Worm (Caenorhabditis elegans): ENCODE data around the gene C32D5.7.
A peak's percentile ranks its signal among the peaks of the same experiment; 100 is the strongest.

C32D5.7 gene

DNA sequence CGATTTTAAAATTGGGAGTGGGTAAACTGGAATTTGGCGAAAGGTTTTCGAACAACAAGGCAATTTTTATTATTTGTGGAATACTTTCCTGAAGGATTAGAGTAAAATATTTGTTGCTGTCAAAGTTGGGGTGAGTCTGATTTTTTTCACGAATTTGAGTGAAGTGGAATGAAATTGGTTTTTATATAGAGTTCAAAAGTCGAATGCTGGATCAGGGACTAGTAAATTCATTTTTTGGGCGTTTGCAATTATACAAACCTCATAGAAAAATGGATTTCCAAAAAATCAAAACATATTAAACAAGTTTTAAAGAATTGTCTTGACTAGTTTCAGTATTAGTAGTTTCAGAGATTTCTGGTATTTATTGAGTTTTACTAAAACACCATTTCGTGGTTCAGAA is at the start of gene C32D5.7:
TSS of gene C32D5.7 (minus strand) at position 101 of the 400 bp plus-strand sequence.
- TF ChIP-seq nhr-25 (tag; optimal IDR thresholded peaks at IDR 0.05), result no peak
- no peak for TF ChIP-seq sea-2 (GFP tag; optimal IDR thresholded peaks at IDR 0.05)
- no peak for TF ChIP-seq fkh-2 (tag; optimal IDR thresholded peaks at IDR 0.05)
- no peak for TF ChIP-seq ceh-28 (tag; optimal IDR thresholded peaks at IDR 0.05)
- no peak for TF ChIP-seq ama-1 (optimal IDR thresholded peaks at IDR 0.05)

DNA sequence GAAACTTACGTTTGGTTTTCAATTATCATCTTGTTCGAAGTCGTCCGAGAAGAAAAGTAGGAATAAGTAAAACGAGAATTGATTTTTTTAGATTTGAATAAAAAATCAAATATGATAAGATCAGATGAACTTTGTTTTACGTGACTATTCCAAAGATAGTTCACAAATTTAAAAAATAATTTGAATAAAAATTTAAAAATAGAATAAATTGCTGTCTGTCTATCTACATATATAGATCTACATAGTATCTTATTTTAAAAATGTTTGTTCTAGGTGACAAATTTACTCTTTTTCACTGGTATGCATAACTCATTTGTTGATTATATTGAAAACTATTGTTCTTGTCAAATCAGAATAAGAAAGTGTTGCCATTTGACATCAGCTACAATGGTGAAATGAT is 48.1 kb upstream of the C32D5.7 start, which contains the start of gene F58F12.2:
TSS of gene F58F12.2 (minus strand) at position 101 of the 400 bp plus-strand sequence.
- TF ChIP-seq ceh-16 (tag; optimal IDR thresholded peaks at IDR 0.05) (no peak), nhr-77 (tag; optimal IDR thresholded peaks at IDR 0.05) (no peak), nhr-67 (tag; optimal IDR thresholded peaks at IDR 0.05) (no peak), ceh-9 (tag; optimal IDR thresholded peaks at IDR 0.05) (no peak), snpc-4 (tag; optimal IDR thresholded peaks at IDR 0.05) (no peak), lsy-12 (tag; optimal IDR thresholded peaks at IDR 0.05) (no peak), hmg-11 (tag; optimal IDR thresholded peaks at IDR 0.05) (no peak), ama-1 (optimal IDR thresholded peaks at IDR 0.05) (no peak), fkh-2 (tag; optimal IDR thresholded peaks at IDR 0.05) (no peak), nhr-25 (tag; optimal IDR thresholded peaks at IDR 0.05) (no peak), ceh-82 (tag; optimal IDR thresholded peaks at IDR 0.05) (no peak), ztf-11 (tag; optimal IDR thresholded peaks at IDR 0.05) (no peak), nhr-23 (tag; optimal IDR thresholded peaks at IDR 0.05) (no peak)

DNA sequence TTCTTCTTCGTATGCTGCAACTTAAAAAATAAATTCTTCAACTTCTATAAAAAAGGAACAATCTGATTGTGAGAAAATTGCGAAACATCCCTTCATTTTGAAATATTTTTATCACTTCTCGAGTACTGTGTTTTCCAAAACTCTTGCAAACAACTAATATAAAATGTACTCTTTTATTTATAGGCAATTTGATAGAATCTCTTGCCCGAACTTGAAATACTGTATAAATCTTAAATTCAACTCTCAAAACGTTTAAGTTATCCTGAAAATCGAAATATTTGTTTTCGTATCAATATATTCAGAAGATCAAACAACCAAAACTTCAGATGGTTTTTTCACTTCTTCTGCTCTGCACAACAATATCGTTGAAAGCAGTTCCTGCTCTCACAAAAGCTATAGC is 46.6 kb upstream of the C32D5.7 start, which contains the start of gene F58F12.4:
TSS of gene F58F12.4 (plus strand) at position 301 of the 400 bp plus-strand sequence.
- TF ChIP-seq daf-12 (tag; optimal IDR thresholded peaks at IDR 0.05), result no peak
- no peak for TF ChIP-seq unc-62 (GFP tag; optimal IDR thresholded peaks at IDR 0.05)
- TF ChIP-seq egl-27 (tag; optimal IDR thresholded peaks at IDR 0.05), result no peak
- TF ChIP-seq lin-15B (tag; optimal IDR thresholded peaks at IDR 0.05), result no peak
- TF ChIP-seq nhr-23 (tag; optimal IDR thresholded peaks at IDR 0.05), result no peak
- no peak for TF ChIP-seq elt-3 (tag; optimal IDR thresholded peaks at IDR 0.05)
- no peak for TF ChIP-seq eor-1 (tag; optimal IDR thresholded peaks at IDR 0.05)
- TF ChIP-seq ceh-82 (tag; optimal IDR thresholded peaks at IDR 0.05), result no peak
- TF ChIP-seq elt-2 (tag; optimal IDR thresholded peaks at IDR 0.05), result no peak

DNA sequence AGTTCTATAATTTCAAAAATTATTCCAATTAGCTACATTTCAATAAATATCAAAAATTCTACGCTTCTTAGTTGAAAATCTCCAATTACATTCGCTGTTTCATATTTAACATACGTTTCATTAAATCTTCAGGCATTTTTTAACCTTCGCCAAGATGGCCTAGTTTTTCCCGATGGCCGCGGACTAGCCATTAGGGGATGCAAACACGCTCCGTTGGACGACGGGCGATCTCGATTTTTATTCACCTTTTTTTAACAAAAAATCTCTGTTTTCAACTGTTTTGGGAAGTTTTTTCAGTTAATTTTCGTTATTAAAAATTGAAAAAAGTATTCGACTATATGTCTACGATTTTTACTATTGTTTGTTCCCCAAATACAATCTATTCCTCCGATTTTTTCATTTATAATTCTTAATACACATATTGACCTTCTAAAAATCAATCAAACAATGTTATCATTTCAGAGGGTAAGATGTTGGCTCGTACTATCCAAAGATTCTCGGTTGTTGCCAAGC is 43.4 kb upstream of the C32D5.7 start, which contains the start of gene F58F12.1:
TSS of gene F58F12.1 (plus strand) at position 463 of the 513 bp plus-strand sequence.
- TF ChIP-seq lin-39 (tag; optimal IDR thresholded peaks at IDR 0.05), result peak; percentile 11
- TF ChIP-seq ztf-11 (tag; optimal IDR thresholded peaks at IDR 0.05), result no peak
- TF ChIP-seq fos-1 (tag; optimal IDR thresholded peaks at IDR 0.05), result no peak
- peak; percentile 94 for TF ChIP-seq lin-15B (tag; optimal IDR thresholded peaks at IDR 0.05)
- TF ChIP-seq pqm-1 (tag; optimal IDR thresholded peaks at IDR 0.05), result peak; percentile 8
- peak; percentile 56 for TF ChIP-seq hmg-11 (tag; optimal IDR thresholded peaks at IDR 0.05)
- no peak for TF ChIP-seq nhr-12 (tag; optimal IDR thresholded peaks at IDR 0.05)
- TF ChIP-seq nhr-28 (tag; optimal IDR thresholded peaks at IDR 0.05), result no peak
- no peak for TF ChIP-seq fkh-2 (tag; optimal IDR thresholded peaks at IDR 0.05)
- peak; percentile 87 for TF ChIP-seq snpc-4 (tag; optimal IDR thresholded peaks at IDR 0.05)
- TF ChIP-seq sea-2 (GFP tag; optimal IDR thresholded peaks at IDR 0.05), result no peak
- TF ChIP-seq fkh-10 (GFP tag; optimal IDR thresholded peaks at IDR 0.05), result no peak
- TF ChIP-seq nhr-11 (tag; optimal IDR thresholded peaks at IDR 0.05), result no peak
- peak; percentile 57 for TF ChIP-seq nhr-25 (tag; optimal IDR thresholded peaks at IDR 0.05)
- TF ChIP-seq jun-1 (tag; optimal IDR thresholded peaks at IDR 0.05), result no peak
- no peak for TF ChIP-seq nhr-77 (tag; optimal IDR thresholded peaks at IDR 0.05)
- peak; percentile 46 for TF ChIP-seq egl-5 (tag; optimal IDR thresholded peaks at IDR 0.05)
- no peak for TF ChIP-seq zag-1 (tag; optimal IDR thresholded peaks at IDR 0.05)
- TF ChIP-seq mml-1 (tag; optimal IDR thresholded peaks at IDR 0.05), result no peak
- TF ChIP-seq nhr-23 (tag; optimal IDR thresholded peaks at IDR 0.05), result peak; percentile 56
- TF ChIP-seq unc-62 (GFP tag; optimal IDR thresholded peaks at IDR 0.05), result no peak
- no peak for TF ChIP-seq egl-27 (tag; optimal IDR thresholded peaks at IDR 0.05)
- TF ChIP-seq daf-12 (tag; optimal IDR thresholded peaks at IDR 0.05), result no peak
- no peak for TF ChIP-seq skn-1 (tag; optimal IDR thresholded peaks at IDR 0.05)
- no peak for TF ChIP-seq lsy-12 (tag; optimal IDR thresholded peaks at IDR 0.05)
- TF ChIP-seq tbx-2 (tag; optimal IDR thresholded peaks at IDR 0.05), result no peak
- TF ChIP-seq nhr-237 (tag; optimal IDR thresholded peaks at IDR 0.05), result no peak
- TF ChIP-seq R02D3.7 (tag; optimal IDR thresholded peaks at IDR 0.05), result no peak
- TF ChIP-seq pha-4 (tag; optimal IDR thresholded peaks at IDR 0.05), result peak; percentile 80
- no peak for TF ChIP-seq eor-1 (tag; optimal IDR thresholded peaks at IDR 0.05)
- no peak for TF ChIP-seq mdl-1 (tag; optimal IDR thresholded peaks at IDR 0.05)
- peak; percentile 70 for TF ChIP-seq nhr-43 (tag; optimal IDR thresholded peaks at IDR 0.05; ENCODE audit: poor library complexity, severe bottlenecking)
- TF ChIP-seq unc-39 (tag; optimal IDR thresholded peaks at IDR 0.05), result no peak
- TF ChIP-seq ama-1 (optimal IDR thresholded peaks at IDR 0.05), result no peak
- no peak for TF ChIP-seq ZK546.5 (tag; optimal IDR thresholded peaks at IDR 0.05)
- TF ChIP-seq ceh-9 (tag; optimal IDR thresholded peaks at IDR 0.05), result no peak
- TF ChIP-seq elt-2 (tag; optimal IDR thresholded peaks at IDR 0.05), result peak; percentile 20
- no peak for TF ChIP-seq ceh-82 (tag; optimal IDR thresholded peaks at IDR 0.05)
- TF ChIP-seq ztf-4 (tag; optimal IDR thresholded peaks at IDR 0.05), result no peak
- TF ChIP-seq aly-2 (tag; optimal IDR thresholded peaks at IDR 0.05), result no peak
- no peak for TF ChIP-seq ceh-16 (tag; optimal IDR thresholded peaks at IDR 0.05)
- no peak for TF ChIP-seq ceh-28 (tag; optimal IDR thresholded peaks at IDR 0.05)
- TF ChIP-seq nhr-67 (tag; optimal IDR thresholded peaks at IDR 0.05), result no peak

All from whole organism, L3 larva.